Fruit fly (Drosophila melanogaster): ENCODE data around the gene Epg5.

Epg5 gene

dm6 chr3R:18738086-18738485 is 20.6 kb downstream of the Epg5 start:
- TF ChIP-seq cyc (GFP tag; optimal IDR thresholded peaks at IDR 0.05) (no peak), CG6854 (GFP tag; optimal IDR thresholded peaks at IDR 0.05) (no peak), Sox14 (GFP tag; optimal IDR thresholded peaks at IDR 0.05) (no peak), CG11902 (GFP tag; optimal IDR thresholded peaks at IDR 0.05) (no peak), Ets96B (tag; optimal IDR thresholded peaks at IDR 0.05) (no peak), CG6163 (GFP tag; IDR thresholded peaks at IDR 0.05) (no peak), CG10669 (GFP tag; optimal IDR thresholded peaks at IDR 0.05) (no peak), ss (GFP tag; optimal IDR thresholded peaks at IDR 0.05) (no peak)

dm6 chr3R:18733580-18733979 is 25.1 kb downstream of the Epg5 start:
- TF ChIP-seq svp (GFP tag) (peak; percentile 63), dac (GFP tag; optimal IDR thresholded peaks at IDR 0.05) (no peak)

dm6 chr3R:18732381-18732780 is 26.3 kb downstream of the Epg5 start, which contains the start of gene CG14302:
Gene CG14302 (plus strand): TSS chr3R:18732681.
- TF ChIP-seq Blimp-1 (GFP tag; optimal IDR thresholded peaks at IDR 0.05) (no peak), Sox14 (GFP tag; optimal IDR thresholded peaks at IDR 0.05) (no peak), Smox (GFP tag; optimal IDR thresholded peaks at IDR 0.05) (no peak), Eip75B (GFP tag; optimal IDR thresholded peaks at IDR 0.05) (no peak), cyc (GFP tag; optimal IDR thresholded peaks at IDR 0.05) (no peak)

- TF ChIP-seq lz (GFP tag; optimal IDR thresholded peaks at IDR 0.05), result no peak
- no peak for TF ChIP-seq Sox14 (GFP tag; optimal IDR thresholded peaks at IDR 0.05)
- no peak for TF ChIP-seq CG15336 (GFP tag; IDR thresholded peaks at IDR 0.05)
- no peak for TF ChIP-seq CG11294 (GFP tag; IDR thresholded peaks at IDR 0.05)
- TF ChIP-seq CG10669 (GFP tag; optimal IDR thresholded peaks at IDR 0.05), result no peak
- no peak for TF ChIP-seq ss (GFP tag; optimal IDR thresholded peaks at IDR 0.05)
- no peak for TF ChIP-seq cyc (GFP tag; optimal IDR thresholded peaks at IDR 0.05)
- no peak for TF ChIP-seq CG32006 (GFP tag; optimal IDR thresholded peaks at IDR 0.05)
- no peak for TF ChIP-seq Hr39 (GFP tag; optimal IDR thresholded peaks at IDR 0.05)
Measured at dm6 chr3R:18731241-18731640, 27.4 kb downstream of the Epg5 start.

dm6 chr3R:18728368-18728767 is 30.3 kb downstream of the Epg5 start, which contains the start of gene CG7715:
Gene CG7715 (minus strand): TSS chr3R:18728468.
- TF ChIP-seq Ets21C (GFP tag; optimal IDR thresholded peaks at IDR 0.05), result no peak
- TF ChIP-seq Gug (GFP tag; IDR thresholded peaks at IDR 0.05), result no peak
- no peak for TF ChIP-seq salr (GFP tag; optimal IDR thresholded peaks at IDR 0.05)
- TF ChIP-seq CG1621 (tag; optimal IDR thresholded peaks at IDR 0.05), result no peak
- TF ChIP-seq dsx (GFP tag; optimal IDR thresholded peaks at IDR 0.05; ENCODE audit: poor library complexity, severe bottlenecking), result no peak
- TF ChIP-seq CG8319 (GFP tag; optimal IDR thresholded peaks at IDR 0.05), result no peak
- no peak for TF ChIP-seq Blimp-1 (GFP tag; optimal IDR thresholded peaks at IDR 0.05)
- TF ChIP-seq CG8119 (GFP tag; IDR thresholded peaks at IDR 0.05), result no peak
- TF ChIP-seq OdsH (GFP tag; optimal IDR thresholded peaks at IDR 0.05), result no peak
- no peak for TF ChIP-seq Smox (GFP tag; optimal IDR thresholded peaks at IDR 0.05)
- no peak for TF ChIP-seq dac (GFP tag; optimal IDR thresholded peaks at IDR 0.05)
- TF ChIP-seq Sox102F (GFP tag; optimal IDR thresholded peaks at IDR 0.05), result no peak
- no peak for TF ChIP-seq CG15336 (GFP tag; IDR thresholded peaks at IDR 0.05)
- no peak for TF ChIP-seq svp (GFP tag)
- TF ChIP-seq net (GFP tag; optimal IDR thresholded peaks at IDR 0.05), result no peak
- no peak for TF ChIP-seq CG8632 (GFP tag; optimal IDR thresholded peaks at IDR 0.05)
- no peak for TF ChIP-seq acj6 (GFP tag; optimal IDR thresholded peaks at IDR 0.05)

- no peak for TF ChIP-seq CG6854 (GFP tag; optimal IDR thresholded peaks at IDR 0.05)
- no peak for TF ChIP-seq dsx (GFP tag; optimal IDR thresholded peaks at IDR 0.05; ENCODE audit: poor library complexity, severe bottlenecking)
- TF ChIP-seq net (GFP tag; optimal IDR thresholded peaks at IDR 0.05), result no peak
- no peak for TF ChIP-seq CG16779 (tag; optimal IDR thresholded peaks at IDR 0.05)
- TF ChIP-seq CG6808 (GFP tag; optimal IDR thresholded peaks at IDR 0.05), result no peak
Measured at dm6 chr3R:18726334-18726733, 32.3 kb downstream of the Epg5 start, which contains the start of gene CG7714. Gene CG7714 (minus strand): TSS chr3R:18726434.
